Fruit fly (Drosophila melanogaster) whole organism, wandering third instar larva: ENCODE data around the gene CG42305.

Source experiments
- Abd-B ChIP-seq: fragments of >200 bp; optimal IDR thresholded peaks from 2 replicates; lab custom pipeline; 2017; ENCODE audit warnings: missing biosample characterization, missing genetic modification characterization
- CG32264 ChIP-seq: fragments of 200-800 bp; sonication (Bioruptor generic); optimal IDR thresholded peaks from 2 replicates; lab custom pipeline; 2016; ENCODE audit warnings: missing biosample characterization, missing genetic modification characterization
- CG9705 ChIP-seq: fragments of 200-800 bp; sonication (Bioruptor generic); optimal IDR thresholded peaks from 2 replicates; lab custom pipeline; 2018; ENCODE audit warnings: missing biosample characterization, mild to moderate bottlenecking, missing genetic modification characterization
- CrebA ChIP-seq: fragments of 200-800 bp; sonication (Bioruptor generic); optimal IDR thresholded peaks from 2 replicates; lab custom pipeline; 2016; ENCODE audit warnings: missing biosample characterization, mild to moderate bottlenecking, missing genetic modification characterization, borderline replicate concordance
- Dfd ChIP-seq: fragments of >200 bp; optimal IDR thresholded peaks from 2 replicates; lab custom pipeline; 2017; ENCODE audit warnings: missing biosample characterization, missing genetic modification characterization
- Dif ChIP-seq: fragments of 200-275, 200-300 bp; sonication (Bioruptor generic); optimal IDR thresholded peaks from 2 replicates; lab custom pipeline; 2018; ENCODE audit warnings: missing biosample characterization, missing genetic modification characterization; ENCODE audit not compliant: partially characterized antibody
- GATAd ChIP-seq: sonication (Bioruptor generic); optimal IDR thresholded peaks from 2 replicates; lab custom pipeline; 2016; ENCODE audit warnings: missing biosample characterization, missing genetic modification characterization
- HLH106 ChIP-seq: fragments of 200-800 bp; optimal IDR thresholded peaks from 3 replicates; lab custom pipeline; 2019; ENCODE audit warnings: missing biosample characterization, mild to moderate bottlenecking, missing genetic modification characterization, moderate library complexity
- Hr78 ChIP-seq: fragments of >200 bp; optimal IDR thresholded peaks from 2 replicates; lab custom pipeline; 2017; ENCODE audit warnings: missing biosample characterization, missing genetic modification characterization
- Hr83 ChIP-seq: fragments of 200-300 bp; sonication (Bioruptor generic); optimal IDR thresholded peaks from 2 replicates; lab custom pipeline; 2016; ENCODE audit warnings: missing biosample characterization, mild to moderate bottlenecking, missing genetic modification characterization, moderate library complexity; ENCODE audit not compliant: poor library complexity, severe bottlenecking
- Jra ChIP-seq: sonication (Bioruptor generic); optimal IDR thresholded peaks from 2 replicates; lab custom pipeline; 2016; ENCODE audit warnings: missing biosample characterization, missing genetic modification characterization
- Mio ChIP-seq: sonication (Bioruptor generic); optimal IDR thresholded peaks from 2 replicates; lab custom pipeline; 2016; ENCODE audit warnings: missing biosample characterization, missing genetic modification characterization
- Myc ChIP-seq: fragments of >200 bp; optimal IDR thresholded peaks from 2 replicates; lab custom pipeline; 2017
- N ChIP-seq: fragments of >200 bp; optimal IDR thresholded peaks from 2 replicates; lab custom pipeline; 2018; ENCODE audit warnings: missing biosample characterization, missing external identifiers, missing genetic modification characterization
- OdsH ChIP-seq: fragments of 200-800 bp; sonication (Bioruptor generic); optimal IDR thresholded peaks from 2 replicates; lab custom pipeline; 2016; ENCODE audit warnings: missing biosample characterization, mild to moderate bottlenecking, missing genetic modification characterization
- Sp1 ChIP-seq: fragments of 200-800 bp; sonication (Bioruptor generic); optimal IDR thresholded peaks from 3 replicates; lab custom pipeline; 2019; ENCODE audit warnings: missing biosample characterization, mild to moderate bottlenecking, missing genetic modification characterization, moderate library complexity
- Vsx2 ChIP-seq: fragments of 200-300, 225-300 bp; sonication (Bioruptor generic); optimal IDR thresholded peaks from 2 replicates; lab custom pipeline; 2018; ENCODE audit warnings: missing biosample characterization, missing genetic modification characterization; ENCODE audit not compliant: partially characterized antibody
- dmrt93B ChIP-seq: fragments of 200-800 bp; sonication (Bioruptor generic); optimal IDR thresholded peaks from 2 replicates; lab custom pipeline; 2018; ENCODE audit warnings: missing biosample characterization, mild to moderate bottlenecking, missing genetic modification characterization
- dsf ChIP-seq: sonication (Bioruptor generic); optimal IDR thresholded peaks from 2 replicates; lab custom pipeline; 2016; ENCODE audit warnings: missing biosample characterization, missing genetic modification characterization, borderline replicate concordance
- ey ChIP-seq: fragments of 200-800 bp; sonication (Bioruptor generic); optimal IDR thresholded peaks from 2 replicates; lab custom pipeline; 2016; ENCODE audit warnings: missing biosample characterization, missing genetic modification characterization
- foxo ChIP-seq, 2 experiments: fragments of 200-800 bp; sonication (Bioruptor generic); optimal IDR thresholded peaks; 2 replicates in 1 of 2; 3 replicates in 1 of 2; lab custom pipeline; 2016 to 2017; ENCODE audit warnings: missing biosample characterization in 2 of 2, missing genetic modification characterization in 2 of 2
- fru ChIP-seq: fragments of 200-800 bp; sonication (Bioruptor generic); optimal IDR thresholded peaks from 3 replicates; lab custom pipeline; 2016; ENCODE audit warnings: missing biosample characterization, mild to moderate bottlenecking, missing genetic modification characterization
- h ChIP-seq: fragments of 200-800 bp; sonication (Bioruptor generic); optimal IDR thresholded peaks from 3 replicates; lab custom pipeline; 2016; ENCODE audit warnings: missing biosample characterization, mild to moderate bottlenecking, missing genetic modification characterization
- jim ChIP-seq: fragments of 175-275, 200-325 bp; sonication (Bioruptor generic); optimal IDR thresholded peaks from 2 replicates; lab custom pipeline; 2016; ENCODE audit warnings: missing biosample characterization, mild to moderate bottlenecking, missing genetic modification characterization
- lola ChIP-seq: fragments of >200 bp; optimal IDR thresholded peaks from 2 replicates; lab custom pipeline; 2017; ENCODE audit warnings: missing biosample characterization, missing genetic modification characterization
- psq ChIP-seq: fragments of 200-800 bp; sonication (Bioruptor generic); optimal IDR thresholded peaks from 3 replicates; lab custom pipeline; 2017; ENCODE audit warnings: missing biosample characterization, mild to moderate bottlenecking, missing genetic modification characterization, moderate library complexity
- rgr ChIP-seq: fragments of 200-800 bp; sonication (Bioruptor generic); optimal IDR thresholded peaks from 3 replicates; lab custom pipeline; 2016; ENCODE audit warnings: missing biosample characterization, mild to moderate bottlenecking, missing genetic modification characterization
- sage ChIP-seq: fragments of 200-800 bp; sonication (Bioruptor generic); optimal IDR thresholded peaks from 2 replicates; lab custom pipeline; 2016; ENCODE audit warnings: missing biosample characterization, mild to moderate bottlenecking, missing genetic modification characterization
- sv ChIP-seq: fragments of 200-800 bp; sonication (Bioruptor generic); optimal IDR thresholded peaks from 3 replicates; lab custom pipeline; 2016; ENCODE audit warnings: missing biosample characterization, missing genetic modification characterization
- tai ChIP-seq: sonication (Bioruptor generic); optimal IDR thresholded peaks from 2 replicates; lab custom pipeline; 2016; ENCODE audit warnings: missing biosample characterization, missing genetic modification characterization
- usp ChIP-seq: fragments of >200 bp; optimal IDR thresholded peaks from 2 replicates; lab custom pipeline; 2017; ENCODE audit warnings: missing biosample characterization, missing genetic modification characterization
- woc ChIP-seq: sonication (Bioruptor generic); optimal IDR thresholded peaks from 2 replicates; lab custom pipeline; 2016; ENCODE audit warnings: missing biosample characterization, mild to moderate bottlenecking, missing genetic modification characterization

CG42305 gene

dm6 chr2L:18812348-18812747, at the start of gene CG42305, which contains the start of gene CG17325:
TSS of gene CG42305 (plus strand) at chr2L:18812648.
TSS of gene CG17325 (plus strand) at chr2L:18812648.
- no peak for TF ChIP-seq rgr (GFP tag; lab: Kevin White, UChicago)
- TF ChIP-seq lola (GFP tag; lab: Kevin White, UChicago) = no peak
- TF ChIP-seq dsf (GFP tag; lab: Kevin White, UChicago) = no peak
- no peak for TF ChIP-seq GATAd (GFP tag; lab: Kevin White, UChicago)
- no peak for TF ChIP-seq foxo (GFP tag; optimal IDR thresholded peaks at IDR 0.05; lab: Kevin White, UChicago)
- no peak for TF ChIP-seq sv (GFP tag; lab: Kevin White, UChicago)
- no peak for TF ChIP-seq CrebA (GFP tag; lab: Kevin White, UChicago)
- TF ChIP-seq Vsx2 = no peak

DNA sequence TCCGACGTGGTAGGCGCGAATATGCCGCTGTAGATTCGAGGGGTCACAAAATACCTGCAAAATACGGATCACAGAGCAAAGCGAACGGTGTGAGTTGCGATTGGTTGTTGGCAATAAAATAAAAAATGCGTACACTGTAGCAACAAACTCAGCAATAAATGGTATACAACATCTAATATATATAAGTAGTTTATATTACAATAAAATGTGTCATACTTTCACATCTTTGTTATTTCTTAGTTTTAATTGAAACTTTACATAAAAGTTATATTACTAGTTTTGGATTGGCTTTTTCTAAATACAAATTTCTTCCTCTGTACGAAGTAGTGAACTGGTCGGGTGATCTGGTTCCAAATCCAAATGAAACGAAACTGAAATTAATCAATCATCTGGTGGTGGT, 46.7 kb upstream of the CG42305 start:
- TF ChIP-seq Myc (no peak), dmrt93B (GFP tag; lab: Kevin White, UChicago) (no peak), usp (GFP tag; lab: Kevin White, UChicago) (no peak), HLH106 (tag; lab: Kevin White, UChicago) (no peak), foxo (GFP tag; optimal IDR thresholded peaks at IDR 0.05; lab: Kevin White, UChicago) (no peak), fru (GFP tag; lab: Kevin White, UChicago) (no peak), sage (GFP tag; lab: Kevin White, UChicago) (no peak), CG32264 (GFP tag; lab: Kevin White, UChicago) (no peak), Dif (GFP tag; lab: Kevin White, UChicago) (no peak), dsf (GFP tag; lab: Kevin White, UChicago) (no peak), tai (no peak), Jra (no peak), CrebA (GFP tag; lab: Kevin White, UChicago) (no peak), CG9705 (GFP tag; lab: Kevin White, UChicago) (no peak), OdsH (GFP tag; lab: Kevin White, UChicago) (no peak), lola (GFP tag; lab: Kevin White, UChicago) (no peak), ey (GFP tag; lab: Kevin White, UChicago) (no peak), Hr78 (no peak), Abd-B (GFP tag; lab: Kevin White, UChicago) (no peak)

DNA sequence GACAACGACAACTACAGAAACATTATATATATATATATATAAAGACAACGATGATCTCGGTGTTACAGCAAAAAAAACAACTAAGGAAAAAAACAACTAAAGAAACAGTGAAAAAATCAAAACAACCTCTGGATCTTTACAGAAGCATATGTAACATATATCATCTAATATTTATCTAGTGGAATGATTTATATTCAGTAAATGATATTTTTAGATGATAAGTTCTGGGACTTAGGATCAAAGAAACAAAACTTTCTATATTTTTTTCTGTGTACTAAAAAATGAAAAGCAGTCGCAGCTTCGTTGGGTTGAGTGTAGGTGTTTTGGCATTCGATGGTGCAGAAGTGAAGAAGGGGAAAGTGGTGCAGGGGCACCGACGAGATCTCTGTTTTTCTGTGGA, 45.3 kb upstream of the CG42305 start:
- TF ChIP-seq psq (GFP tag; lab: Kevin White, UChicago) = no peak
- TF ChIP-seq rgr (GFP tag; lab: Kevin White, UChicago) = no peak
- TF ChIP-seq OdsH (GFP tag; lab: Kevin White, UChicago) = no peak
- TF ChIP-seq CrebA (GFP tag; lab: Kevin White, UChicago) = no peak
- no peak for TF ChIP-seq tai

dm6 chr2L:18767815-18768214, 44.6 kb upstream of the CG42305 start:
- TF ChIP-seq HLH106 (tag; lab: Kevin White, UChicago) (no peak), Vsx2 (no peak), Sp1 (GFP tag; lab: Kevin White, UChicago) (no peak), Mio (GFP tag; lab: Kevin White, UChicago) (no peak), fru (GFP tag; lab: Kevin White, UChicago) (no peak), jim (no peak), foxo (GFP tag; optimal IDR thresholded peaks at IDR 0.05; lab: Kevin White, UChicago) (no peak), psq (GFP tag; lab: Kevin White, UChicago) (no peak), h (GFP tag; lab: Kevin White, UChicago) (no peak), Hr83 (GFP tag; lab: Kevin White, UChicago) (no peak), dsf (GFP tag; lab: Kevin White, UChicago) (no peak), OdsH (GFP tag; lab: Kevin White, UChicago) (no peak)

dm6 chr2L:18775274-18775673, 37.2 kb upstream of the CG42305 start:
- TF ChIP-seq Vsx2 = no peak
- no peak for TF ChIP-seq Sp1 (GFP tag; lab: Kevin White, UChicago)
- TF ChIP-seq N (GFP tag; lab: Kevin White, UChicago) = no peak
- no peak for TF ChIP-seq GATAd (GFP tag; lab: Kevin White, UChicago)
- TF ChIP-seq sv (GFP tag; lab: Kevin White, UChicago) = no peak
- no peak for TF ChIP-seq CG9705 (GFP tag; lab: Kevin White, UChicago)
- no peak for TF ChIP-seq CrebA (GFP tag; lab: Kevin White, UChicago)
- TF ChIP-seq fru (GFP tag; lab: Kevin White, UChicago) = no peak
- no peak for TF ChIP-seq CG32264 (GFP tag; lab: Kevin White, UChicago)
- no peak for TF ChIP-seq Dfd
- TF ChIP-seq Abd-B (GFP tag; lab: Kevin White, UChicago) = no peak
- TF ChIP-seq woc = no peak
- no peak for TF ChIP-seq Hr83 (GFP tag; lab: Kevin White, UChicago)
- TF ChIP-seq HLH106 (tag; lab: Kevin White, UChicago) = no peak
- TF ChIP-seq lola (GFP tag; lab: Kevin White, UChicago) = no peak
